Fruit fly (Drosophila melanogaster) whole organism, embryonic: ENCODE measurements around the gene CG4291.

Experiments used
- Abd-B ChIP-seq: fragments of 200-800 bp; sonication (Bioruptor generic); optimal IDR thresholded peaks from 2 replicates; lab custom pipeline; 2018; ENCODE audit warnings: missing biosample characterization, mild to moderate bottlenecking, missing genetic modification characterization, moderate library complexity
- Asciz ChIP-seq: fragments of 200-800 bp; sonication (Bioruptor generic); optimal IDR thresholded peaks from 2 replicates; lab custom pipeline; 2017; ENCODE audit warnings: missing biosample characterization, mild to moderate bottlenecking, missing genetic modification characterization, missing genetic modification reagents
- B-H2 ChIP-seq: fragments of 200-800 bp; sonication (Bioruptor generic); optimal IDR thresholded peaks from 2 replicates; lab custom pipeline; 2018; ENCODE audit warnings: missing biosample characterization, mild to moderate bottlenecking, missing genetic modification characterization
- CG10366 ChIP-seq: fragments of 200-800 bp; sonication (Bioruptor generic); IDR thresholded peaks from 2 replicates; pipeline ENCODE4 v1.3.6; 2022; ENCODE audit warnings: missing biosample characterization, missing genetic modification characterization
- CG11093 ChIP-seq: fragments of 200-800 bp; sonication (Bioruptor generic); IDR thresholded peaks from 3 replicates; pipeline ENCODE4 v1.3.6; 2022; ENCODE audit warnings: missing biosample characterization, missing genetic modification characterization
- CG12104 ChIP-seq: fragments of 200-800 bp; sonication (Bioruptor generic); optimal IDR thresholded peaks from 3 replicates; lab custom pipeline; 2016; ENCODE audit warnings: missing biosample characterization, missing genetic modification characterization
- CG12155 ChIP-seq: fragments of 200-800 bp; sonication (Bioruptor generic); optimal IDR thresholded peaks from 3 replicates; lab custom pipeline; 2016; ENCODE audit warnings: missing biosample characterization, missing genetic modification characterization
- CG1233 ChIP-seq: fragments of 200-800 bp; sonication (Bioruptor generic); optimal IDR thresholded peaks from 4 replicates; lab custom pipeline; 2018; ENCODE audit warnings: missing biosample characterization, mild to moderate bottlenecking, missing genetic modification characterization
- CG14050 ChIP-seq: fragments of 200-800 bp; sonication (Bioruptor generic); IDR thresholded peaks from 3 replicates; pipeline ENCODE4 v1.3.6; 2022; ENCODE audit warnings: missing biosample characterization, missing genetic modification characterization
- CG14710 ChIP-seq: fragments of 200-800 bp; sonication (Bioruptor generic); optimal IDR thresholded peaks from 3 replicates; lab custom pipeline; 2019; ENCODE audit warnings: missing biosample characterization, mild to moderate bottlenecking, missing genetic modification characterization, moderate library complexity
- CG14965 ChIP-seq: fragments of 200-800 bp; sonication (Bioruptor generic); optimal IDR thresholded peaks from 2 replicates; lab custom pipeline; 2016; ENCODE audit warnings: missing biosample characterization, missing genetic modification characterization, borderline replicate concordance
- CG15479 ChIP-seq: fragments of 200-800 bp; sonication (Bioruptor generic); optimal IDR thresholded peaks from 3 replicates; lab custom pipeline; 2019; ENCODE audit warnings: missing biosample characterization, mild to moderate bottlenecking, missing genetic modification characterization, moderate library complexity
- CG15514 ChIP-seq: fragments of 200-800 bp; sonication (Bioruptor generic); optimal IDR thresholded peaks from 3 replicates; lab custom pipeline; 2017; ENCODE audit warnings: missing biosample characterization, missing genetic modification characterization, mild to moderate bottlenecking, moderate library complexity, missing genetic modification reagents
- CG17829 ChIP-seq: fragments of 200-800 bp; optimal IDR thresholded peaks from 2 replicates; lab custom pipeline; 2019; ENCODE audit warnings: missing biosample characterization, mild to moderate bottlenecking, missing genetic modification characterization, moderate library complexity
- CG18011 ChIP-seq: fragments of 200-800 bp; sonication (Bioruptor generic); optimal IDR thresholded peaks from 2 replicates; lab custom pipeline; 2017; ENCODE audit warnings: missing biosample characterization, missing genetic modification characterization, mild to moderate bottlenecking, moderate library complexity, missing genotype
- CG2199 ChIP-seq: fragments of 200-800 bp; sonication (Bioruptor generic); IDR thresholded peaks from 3 replicates; pipeline ENCODE4 v1.3.6; 2022; ENCODE audit warnings: missing biosample characterization, missing genetic modification characterization
- CG2678 ChIP-seq: fragments of 200-800 bp; sonication (Bioruptor generic); optimal IDR thresholded peaks from 3 replicates; lab custom pipeline; 2019; ENCODE audit warnings: missing biosample characterization, mild to moderate bottlenecking, missing genetic modification characterization, moderate library complexity
- CG3407 ChIP-seq: fragments of 200-800 bp; sonication (Bioruptor generic); optimal IDR thresholded peaks from 2 replicates; lab custom pipeline; 2018; ENCODE audit warnings: missing biosample characterization, mild to moderate bottlenecking, missing genetic modification characterization
- CG3838 ChIP-seq: fragments of 200-800 bp; sonication (Bioruptor generic); optimal IDR thresholded peaks from 3 replicates; lab custom pipeline; 2016; ENCODE audit warnings: missing biosample characterization, missing genetic modification characterization
- CG3847 ChIP-seq: fragments of 200-800 bp; sonication (Bioruptor generic); IDR thresholded peaks from 2 replicates; pipeline ENCODE4 v1.3.6; 2022; ENCODE audit warnings: missing biosample characterization, missing genetic modification characterization
- CG4707 ChIP-seq: fragments of 200-800 bp; sonication (Bioruptor generic); optimal IDR thresholded peaks from 2 replicates; lab custom pipeline; 2018; ENCODE audit warnings: missing biosample characterization, mild to moderate bottlenecking, missing genetic modification characterization, moderate library complexity
- CG4854 ChIP-seq: fragments of 200-800 bp; sonication (Bioruptor generic); optimal IDR thresholded peaks from 2 replicates; lab custom pipeline; 2016; ENCODE audit warnings: missing biosample characterization, missing genetic modification characterization, inconsistent platforms
- CG6689 ChIP-seq: fragments of 200-800 bp; sonication (Bioruptor generic); IDR thresholded peaks from 2 replicates; pipeline ENCODE4 v1.3.6; 2022; ENCODE audit warnings: missing biosample characterization, missing genetic modification characterization
- CG6791 ChIP-seq: fragments of 200-800 bp; sonication (Bioruptor generic); IDR thresholded peaks from 3 replicates; pipeline ENCODE4 v1.3.6; 2022; ENCODE audit warnings: missing biosample characterization, missing genetic modification characterization; ENCODE audit not compliant: partially characterized antibody
- CG9215 ChIP-seq: fragments of 200-800 bp; sonication (Bioruptor generic); IDR thresholded peaks from 2 replicates; pipeline ENCODE4 v1.3.6; 2022; ENCODE audit warnings: missing biosample characterization, missing genetic modification characterization
- CG9727 ChIP-seq: fragments of 200-800 bp; sonication (Bioruptor generic); optimal IDR thresholded peaks from 3 replicates; lab custom pipeline; 2017; ENCODE audit warnings: missing biosample characterization, mild to moderate bottlenecking, missing genetic modification characterization
- CG9797 ChIP-seq: fragments of 200-800 bp; sonication (Bioruptor generic); optimal IDR thresholded peaks from 3 replicates; lab custom pipeline; 2018; ENCODE audit warnings: missing biosample characterization, mild to moderate bottlenecking, missing genetic modification characterization
- CG9932 ChIP-seq: fragments of 200-800 bp; sonication (Bioruptor generic); IDR thresholded peaks from 2 replicates; pipeline ENCODE4 v1.3.6; 2022; ENCODE audit warnings: missing biosample characterization, missing genetic modification characterization
- CTCF ChIP-seq: fragments of 200-800 bp; sonication (Bioruptor generic); optimal IDR thresholded peaks from 2 replicates; lab custom pipeline; 2017; ENCODE audit warnings: missing biosample characterization, mild to moderate bottlenecking, missing genetic modification characterization, moderate library complexity
- Dll ChIP-seq: fragments of 200-800 bp; sonication (Bioruptor generic); IDR thresholded peaks from 4 replicates; pipeline ENCODE4 v1.3.6; 2022; ENCODE audit warnings: missing biosample characterization, missing genetic modification characterization; ENCODE audit not compliant: partially characterized antibody
- HmgZ ChIP-seq: fragments of 200-800 bp; sonication (Bioruptor generic); optimal IDR thresholded peaks from 2 replicates; lab custom pipeline; 2018; ENCODE audit warnings: missing biosample characterization, mild to moderate bottlenecking, missing genetic modification characterization
- Hmr ChIP-seq: fragments of 200-800 bp; sonication (Bioruptor generic); optimal IDR thresholded peaks from 3 replicates; lab custom pipeline; 2017; ENCODE audit warnings: mild to moderate bottlenecking, missing biosample characterization, missing genetic modification reagents, missing genetic modification characterization
- NK7.1 ChIP-seq: fragments of 200-800 bp; sonication (Bioruptor generic); optimal IDR thresholded peaks from 3 replicates; lab custom pipeline; 2016; ENCODE audit warnings: missing biosample characterization, missing genetic modification characterization
- Oli ChIP-seq: fragments of 200-800 bp; sonication (Bioruptor generic); optimal IDR thresholded peaks from 2 replicates; lab custom pipeline; 2018; ENCODE audit warnings: missing biosample characterization, mild to moderate bottlenecking, missing genetic modification characterization, moderate library complexity
- Vsx1 ChIP-seq: fragments of 200-800 bp; sonication (Bioruptor generic); optimal IDR thresholded peaks from 2 replicates; lab custom pipeline; 2017; ENCODE audit warnings: missing biosample characterization, mild to moderate bottlenecking, missing genetic modification characterization, missing genetic modification reagents
- Xbp1 ChIP-seq: fragments of 200-800 bp; sonication (Bioruptor generic); optimal IDR thresholded peaks from 3 replicates; lab custom pipeline; 2016; ENCODE audit warnings: missing biosample characterization, mild to moderate bottlenecking, missing genetic modification characterization
- YL-1 ChIP-seq: fragments of 200-800 bp; sonication (Bioruptor generic); optimal IDR thresholded peaks from 3 replicates; lab custom pipeline; 2017; ENCODE audit warnings: missing biosample characterization, mild to moderate bottlenecking, missing genetic modification characterization
- dimm ChIP-seq: fragments of 200-800 bp; sonication (Bioruptor generic); IDR thresholded peaks from 2 replicates; pipeline ENCODE4 v1.3.6; 2022; ENCODE audit warnings: missing biosample characterization, missing genetic modification characterization
- gcm ChIP-seq: fragments of 200-800 bp; sonication (Bioruptor generic); optimal IDR thresholded peaks from 2 replicates; lab custom pipeline; 2019; ENCODE audit warnings: missing biosample characterization, mild to moderate bottlenecking, missing genetic modification characterization, moderate library complexity
- her ChIP-seq: fragments of 200-800 bp; sonication (Bioruptor generic); optimal IDR thresholded peaks from 2 replicates; lab custom pipeline; 2016; ENCODE audit warnings: missing biosample characterization, missing genetic modification characterization
- ind ChIP-seq: fragments of 200-800 bp; sonication (Bioruptor generic); optimal IDR thresholded peaks from 3 replicates; lab custom pipeline; 2016; ENCODE audit warnings: missing biosample characterization, missing genetic modification characterization
- kah ChIP-seq: fragments of 200-800 bp; sonication (Bioruptor generic); optimal IDR thresholded peaks from 2 replicates; lab custom pipeline; 2018; ENCODE audit warnings: missing biosample characterization, mild to moderate bottlenecking, missing genetic modification characterization
- odd ChIP-seq: fragments of 200-800 bp; sonication (Bioruptor generic); optimal IDR thresholded peaks from 2 replicates; lab custom pipeline; 2017; ENCODE audit warnings: missing biosample characterization, mild to moderate bottlenecking, missing genetic modification characterization
- ranshi ChIP-seq: fragments of 200-800 bp; sonication (Bioruptor generic); IDR thresholded peaks from 2 replicates; pipeline ENCODE4 v1.3.6; 2022; ENCODE audit warnings: missing biosample characterization, missing genetic modification characterization
- shn ChIP-seq: fragments of 200-800 bp; sonication (Bioruptor generic); optimal IDR thresholded peaks from 3 replicates; lab custom pipeline; 2016; ENCODE audit warnings: missing biosample characterization, missing genetic modification characterization
- slp2 ChIP-seq: fragments of 200-800 bp; sonication (Bioruptor generic); optimal IDR thresholded peaks from 2 replicates; lab custom pipeline; 2016; ENCODE audit warnings: missing biosample characterization, missing genetic modification characterization
- tna ChIP-seq: fragments of 200-800 bp; sonication (Bioruptor generic); IDR thresholded peaks from 2 replicates; pipeline ENCODE4 v1.3.6; 2022; ENCODE audit warnings: missing biosample characterization, missing genetic modification characterization; ENCODE audit not compliant: partially characterized antibody
- unc-4 ChIP-seq: fragments of 200-800 bp; sonication (Bioruptor generic); IDR thresholded peaks from 2 replicates; pipeline ENCODE4 v1.3.6; 2022; ENCODE audit warnings: missing biosample characterization, missing genetic modification characterization; ENCODE audit not compliant: partially characterized antibody
- wek ChIP-seq: fragments of 200-800 bp; sonication (Bioruptor generic); optimal IDR thresholded peaks from 3 replicates; lab custom pipeline; 2018; ENCODE audit warnings: missing biosample characterization, mild to moderate bottlenecking, missing genetic modification characterization, moderate library complexity

CG4291 gene

DNA sequence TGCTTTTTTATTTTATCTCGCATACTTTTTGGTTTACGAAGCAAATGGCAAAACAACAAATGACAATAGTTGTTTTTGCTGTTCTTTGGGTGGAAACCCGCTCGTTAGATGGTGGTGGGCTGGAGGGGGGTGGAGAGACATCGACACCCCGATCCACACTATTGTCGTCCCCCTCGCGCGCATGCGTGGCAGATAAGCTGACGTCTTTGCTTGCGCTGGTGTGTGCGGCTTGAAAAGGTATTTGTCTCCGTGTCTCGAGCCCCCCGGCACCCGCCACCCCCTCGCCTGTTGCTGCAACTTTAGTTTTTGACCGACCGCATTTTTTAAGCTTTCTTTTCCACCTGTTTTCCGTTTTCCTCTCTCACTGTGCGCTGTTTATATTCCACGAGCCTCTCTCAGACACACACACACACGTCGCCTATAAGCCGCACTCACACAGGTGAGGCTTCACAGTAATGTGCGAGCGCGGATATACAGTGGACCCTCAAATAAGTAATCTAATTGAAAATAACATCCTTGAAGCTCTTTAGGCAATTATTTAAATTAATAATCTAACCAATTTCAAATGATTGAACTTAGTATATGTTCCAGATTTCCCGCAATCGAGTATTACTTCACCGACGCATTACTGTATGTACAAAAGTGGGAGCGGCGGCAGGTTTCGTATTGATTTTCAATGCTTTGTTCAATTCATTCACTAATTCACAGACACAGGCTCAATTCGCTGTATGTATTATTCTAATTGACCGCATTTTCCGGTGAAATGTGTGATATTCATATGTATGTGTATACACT lies 14.6 kb upstream of the CG4291 start (continued):
- TF ChIP-seq shn (GFP tag; lab: Kevin White, UChicago) = peak; percentile 75
- peak; percentile 87 for TF ChIP-seq slp2 (GFP tag; lab: Kevin White, UChicago)
- TF ChIP-seq CG15479 = no peak
- TF ChIP-seq CG14050 = peak; percentile 94
- TF ChIP-seq HmgZ (tag; lab: Kevin White, UChicago) = peak; percentile 94
- peak; percentile 93 for TF ChIP-seq CG1233 (GFP tag; lab: Kevin White, UChicago)
- peak; percentile 82 for TF ChIP-seq wek (GFP tag; lab: Kevin White, UChicago)
- peak; percentile 7 for TF ChIP-seq CG9797 (GFP tag; lab: Kevin White, UChicago)
- peak; percentile 90 for TF ChIP-seq CG4854 (GFP tag; lab: Kevin White, UChicago)
- TF ChIP-seq CG12155 (GFP tag; lab: Kevin White, UChicago) = peak; percentile 89
- peak; percentile 91 for TF ChIP-seq Abd-B (GFP tag; lab: Kevin White, UChicago)
- peak; percentile 82 for TF ChIP-seq her (GFP tag; lab: Kevin White, UChicago)
- TF ChIP-seq CG6689 = peak; percentile 93
- TF ChIP-seq CG3847 (GFP tag; lab: Robert Waterston, UW) = peak; percentile 93
- TF ChIP-seq CG9215 = peak; percentile 93
- peak; percentile 90 for TF ChIP-seq CG17829
- peak; percentile 83 for TF ChIP-seq CG14710 (tag; lab: Kevin White, UChicago)
- peak; percentile 70 for TF ChIP-seq YL-1 (GFP tag; lab: Kevin White, UChicago)
- peak; percentile 87 for TF ChIP-seq CG12104 (GFP tag; lab: Kevin White, UChicago)
- peak; percentile 97 for TF ChIP-seq CG9932 (GFP tag; lab: Robert Waterston, UW)
- peak; percentile 92 for TF ChIP-seq Hmr
- TF ChIP-seq B-H2 (GFP tag; lab: Kevin White, UChicago) = peak; percentile 88
- TF ChIP-seq ranshi = peak; percentile 94
- peak; percentile 93 for TF ChIP-seq ind
- peak; percentile 78 for TF ChIP-seq odd (GFP tag; lab: Kevin White, UChicago)
- peak; percentile 94 for TF ChIP-seq Oli (tag; lab: Kevin White, UChicago)
- peak; percentile 94 for TF ChIP-seq CG11093 (GFP tag; lab: Robert Waterston, UW)
- no peak for TF ChIP-seq CG14965 (GFP tag; lab: Kevin White, UChicago)
- TF ChIP-seq gcm (GFP tag; lab: Kevin White, UChicago) = peak; percentile 85
- no peak for TF ChIP-seq unc-4 (GFP tag; lab: Robert Waterston, UW)
- TF ChIP-seq CG3838 = peak; percentile 62
- TF ChIP-seq tna (GFP tag; lab: Robert Waterston, UW) = peak; percentile 41; the same call in 1 of the 2 replicates
- peak; percentile 73 for TF ChIP-seq CG18011 (GFP tag; lab: Kevin White, UChicago)
- peak; percentile 96 for TF ChIP-seq CG10366 (GFP tag; lab: Robert Waterston, UW)
- TF ChIP-seq NK7.1 (GFP tag; lab: Kevin White, UChicago) = peak; percentile 83
- TF ChIP-seq CG4707 (GFP tag; lab: Kevin White, UChicago) = peak; percentile 81
- TF ChIP-seq Vsx1 (GFP tag; lab: Kevin White, UChicago) = peak; percentile 46
- TF ChIP-seq CG15514 (GFP tag; lab: Kevin White, UChicago) = peak; percentile 89
- TF ChIP-seq CG2678 (tag; lab: Kevin White, UChicago) = peak; percentile 96
- peak; percentile 29 for TF ChIP-seq CTCF (GFP tag; lab: Kevin White, UChicago)
- TF ChIP-seq Dll (GFP tag; lab: Robert Waterston, UW) = no peak
- no peak for TF ChIP-seq CG6791
- TF ChIP-seq Xbp1 = peak; percentile 94
- peak; percentile 91 for TF ChIP-seq CG9727 (GFP tag; lab: Kevin White, UChicago)
- TF ChIP-seq CG2199 (GFP tag; lab: Robert Waterston, UW) = peak; percentile 91; the same call in 2 of the 3 replicates
- peak; percentile 84 for TF ChIP-seq kah (GFP tag; lab: Kevin White, UChicago)
- TF ChIP-seq CG3407 (GFP tag; lab: Kevin White, UChicago) = peak; percentile 81
- peak; percentile 92 for TF ChIP-seq dimm (GFP tag; lab: Robert Waterston, UW)
- TF ChIP-seq Asciz (GFP tag; lab: Kevin White, UChicago) = peak; percentile 79
